Fruit fly (Drosophila melanogaster) whole organism, embryonic: ENCODE results near the gene BomBc3.

Experiments
- CG10209 ChIP-seq: fragments of 200-800 bp; sonication (Bioruptor generic); optimal IDR thresholded peaks from 3 replicates; lab custom pipeline; 2017; ENCODE audit warnings: missing biosample characterization, mild to moderate bottlenecking, missing genetic modification characterization, missing genetic modification reagents
- CG11504 ChIP-seq: fragments of 200-800 bp; sonication (Bioruptor generic); optimal IDR thresholded peaks from 3 replicates; lab custom pipeline; 2019; ENCODE audit warnings: missing biosample characterization, mild to moderate bottlenecking, missing genetic modification characterization, moderate library complexity
- CG13624 ChIP-seq: fragments of 200-800 bp; sonication (Bioruptor generic); optimal IDR thresholded peaks from 2 replicates; lab custom pipeline; 2016; ENCODE audit warnings: missing biosample characterization, missing genetic modification characterization
- CG1602 ChIP-seq: fragments of 200-800 bp; sonication (Bioruptor generic); optimal IDR thresholded peaks from 3 replicates; lab custom pipeline; 2016; ENCODE audit warnings: missing biosample characterization, missing genetic modification characterization
- CG17568 ChIP-seq: fragments of 200-800 bp; sonication (Bioruptor generic); optimal IDR thresholded peaks from 2 replicates; lab custom pipeline; 2018; ENCODE audit warnings: missing biosample characterization, mild to moderate bottlenecking, missing genetic modification characterization, moderate library complexity
- CG18011 ChIP-seq: fragments of 200-800 bp; sonication (Bioruptor generic); optimal IDR thresholded peaks from 2 replicates; lab custom pipeline; 2017; ENCODE audit warnings: missing biosample characterization, missing genetic modification characterization, mild to moderate bottlenecking, moderate library complexity, missing genotype
- CG18262 ChIP-seq: fragments of 200-800 bp; optimal IDR thresholded peaks from 3 replicates; lab custom pipeline; 2019; ENCODE audit warnings: missing biosample characterization, mild to moderate bottlenecking, missing genetic modification characterization, moderate library complexity
- CG2120 ChIP-seq: fragments of 200-800 bp; sonication (Bioruptor generic); optimal IDR thresholded peaks from 3 replicates; lab custom pipeline; 2016; ENCODE audit warnings: missing biosample characterization, missing genetic modification characterization
- CG3065 ChIP-seq: fragments of 200-800 bp; sonication (Bioruptor generic); optimal IDR thresholded peaks from 2 replicates; lab custom pipeline; 2016; ENCODE audit warnings: missing biosample characterization, missing genetic modification characterization
- CG31441 ChIP-seq: fragments of 200-800 bp; sonication (Bioruptor generic); IDR thresholded peaks from 2 replicates; pipeline ENCODE4 v1.3.6; 2022; ENCODE audit warnings: missing biosample characterization, missing genetic modification characterization
- CG3838 ChIP-seq: fragments of 200-800 bp; sonication (Bioruptor generic); optimal IDR thresholded peaks from 3 replicates; lab custom pipeline; 2016; ENCODE audit warnings: missing biosample characterization, missing genetic modification characterization
- CG4360 ChIP-seq: fragments of 200-800 bp; sonication (Bioruptor generic); IDR thresholded peaks from 2 replicates; pipeline ENCODE4 v1.3.6; 2022; ENCODE audit warnings: missing biosample characterization, missing genetic modification characterization
- CG7987 ChIP-seq: fragments of 200-800 bp; sonication (Bioruptor generic); optimal IDR thresholded peaks from 2 replicates; lab custom pipeline; 2018; ENCODE audit warnings: missing biosample characterization, mild to moderate bottlenecking, missing genetic modification characterization, moderate library complexity
- CG8924 ChIP-seq: fragments of 200-800 bp; optimal IDR thresholded peaks from 3 replicates; lab custom pipeline; 2019; ENCODE audit warnings: missing biosample characterization, mild to moderate bottlenecking, missing genetic modification characterization, moderate library complexity
- CG9727 ChIP-seq: fragments of 200-800 bp; sonication (Bioruptor generic); optimal IDR thresholded peaks from 3 replicates; lab custom pipeline; 2017; ENCODE audit warnings: missing biosample characterization, mild to moderate bottlenecking, missing genetic modification characterization
- D ChIP-seq, 2 experiments: fragments of 200-800 bp in 1 of 2; fragments of >200 bp in 1 of 2; sonication (Bioruptor generic) in 1 of 2; optimal IDR thresholded peaks; 2 replicates in 1 of 2; 3 replicates in 1 of 2; lab custom pipeline; 2017; ENCODE audit warnings: mild to moderate bottlenecking in 1 of 2, missing biosample characterization in 1 of 2, missing genetic modification characterization in 1 of 2, missing genetic modification reagents in 1 of 2
- Dip2 ChIP-seq: fragments of 200-800 bp; sonication (Bioruptor generic); IDR thresholded peaks from 2 replicates; pipeline ENCODE4 v1.3.6; 2022; ENCODE audit warnings: missing biosample characterization, missing genetic modification characterization
- Ets65A ChIP-seq: fragments of 200-800 bp; sonication (Bioruptor generic); peaks from one replicate; lab custom pipeline; 2016; ENCODE audit warnings: missing biosample characterization, missing genetic modification characterization
- H15 ChIP-seq: fragments of 200-800 bp; sonication (Bioruptor generic); IDR thresholded peaks from 3 replicates; pipeline ENCODE4 v1.3.6; 2022; ENCODE audit warnings: missing biosample characterization, missing genetic modification characterization
- HLH4C ChIP-seq: fragments of 200-800 bp; sonication (Bioruptor generic); IDR thresholded peaks from 3 replicates; pipeline ENCODE4 v1.3.6; 2022; ENCODE audit warnings: missing biosample characterization, missing genetic modification characterization; ENCODE audit not compliant: partially characterized antibody
- Pdp1 ChIP-seq, 2 experiments: fragments of 200-800 bp; sonication (Bioruptor generic); optimal IDR thresholded peaks; 3 replicates each; lab custom pipeline; 2016; ENCODE audit warnings: missing biosample characterization in 2 of 2, missing genetic modification characterization in 2 of 2, mild to moderate bottlenecking in 1 of 2, moderate library complexity in 1 of 2
- Six4 ChIP-seq: fragments of 200-800 bp; sonication (Bioruptor generic); optimal IDR thresholded peaks from 2 replicates; lab custom pipeline; 2016; ENCODE audit warnings: missing biosample characterization, missing genetic modification characterization
- Tbp ChIP-seq: fragments of >200 bp; optimal IDR thresholded peaks from 2 replicates; lab custom pipeline; 2018; ENCODE audit warnings: missing biosample characterization, missing genetic modification characterization
- Xrp1 ChIP-seq: fragments of 200-800 bp; sonication (Bioruptor generic); IDR thresholded peaks from 2 replicates; pipeline ENCODE4 v1.3.6; 2022; ENCODE audit warnings: missing biosample characterization, missing genetic modification characterization
- cad ChIP-seq: fragments of >200 bp; optimal IDR thresholded peaks from 2 replicates; lab custom pipeline; 2017; ENCODE audit warnings: missing biosample characterization, missing genetic modification characterization
- chm ChIP-seq: fragments of 200-800 bp; sonication (Bioruptor generic); IDR thresholded peaks from 2 replicates; pipeline ENCODE4 v1.3.6; 2022; ENCODE audit warnings: missing biosample characterization, missing genetic modification characterization
- en ChIP-seq: fragments of 200-800 bp; sonication (Bioruptor generic); optimal IDR thresholded peaks from 2 replicates; lab custom pipeline; 2016; ENCODE audit warnings: missing biosample characterization, missing genetic modification characterization
- gcm2 ChIP-seq: fragments of 200-800 bp; sonication (Bioruptor generic); optimal IDR thresholded peaks from 2 replicates; lab custom pipeline; 2016; ENCODE audit warnings: missing biosample characterization, missing genetic modification characterization
- oc ChIP-seq: fragments of 200-800 bp; sonication (Bioruptor generic); optimal IDR thresholded peaks from 2 replicates; lab custom pipeline; 2018; ENCODE audit warnings: missing biosample characterization, mild to moderate bottlenecking, missing genetic modification characterization, moderate library complexity
- org-1 ChIP-seq: fragments of 200-800 bp; sonication (Bioruptor generic); optimal IDR thresholded peaks from 2 replicates; lab custom pipeline; 2017; ENCODE audit warnings: missing biosample characterization, missing genetic modification characterization
- pita ChIP-seq: fragments of 200-800 bp; sonication (Bioruptor generic); optimal IDR thresholded peaks from 2 replicates; lab custom pipeline; 2017; ENCODE audit warnings: missing biosample characterization, mild to moderate bottlenecking, missing genetic modification characterization
- psq ChIP-seq: fragments of 200-800 bp; sonication (Bioruptor generic); optimal IDR thresholded peaks from 2 replicates; lab custom pipeline; 2017; ENCODE audit warnings: missing biosample characterization, missing genetic modification characterization
- sens ChIP-seq: fragments of 200-800 bp; sonication (Bioruptor generic); peaks from one replicate; lab custom pipeline; 2016; ENCODE audit warnings: missing biosample characterization, missing genetic modification characterization
- slbo ChIP-seq: fragments of 200-800 bp; sonication (Bioruptor generic); IDR thresholded peaks from 2 replicates; pipeline ENCODE4 v1.3.6; 2022; ENCODE audit warnings: missing biosample characterization, missing genetic modification characterization
- so ChIP-seq: fragments of 200-800 bp; sonication (Bioruptor generic); IDR thresholded peaks from 3 replicates; pipeline ENCODE4 v1.3.6; 2022; ENCODE audit warnings: missing biosample characterization, missing genetic modification characterization
- vfl ChIP-seq: fragments of 200-800 bp; sonication (Bioruptor generic); optimal IDR thresholded peaks from 2 replicates; lab custom pipeline; 2016; ENCODE audit warnings: missing biosample characterization, missing genetic modification characterization

Gene BomBc3

DNA sequence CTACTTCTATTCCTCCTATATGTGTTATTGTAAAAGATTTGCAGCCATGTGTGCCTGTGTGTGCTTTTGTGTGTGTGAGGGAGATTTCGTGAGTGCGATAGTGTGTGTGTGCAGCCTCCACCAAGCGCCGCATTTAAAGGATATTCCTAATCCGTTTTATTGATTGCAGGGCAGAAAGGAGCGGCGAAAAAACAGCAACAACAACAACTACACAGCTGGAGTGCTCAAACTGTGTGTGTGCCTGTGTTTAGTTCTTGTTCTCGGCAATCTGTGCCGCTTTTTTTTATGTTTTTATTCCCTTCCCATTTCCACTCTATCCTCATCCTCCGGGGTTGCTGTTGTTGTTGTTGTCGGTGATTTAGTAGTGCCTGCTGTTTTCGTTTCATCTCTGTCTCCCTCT lies 47.6 kb downstream of the BomBc3 start (continued):
- TF ChIP-seq CG7987 (GFP tag; lab: Kevin White, UChicago) (no peak), Pdp1 (GFP tag; optimal IDR thresholded peaks at IDR 0.05; lab: Kevin White, UChicago) (no peak), vfl (no peak), CG1602 (GFP tag; lab: Kevin White, UChicago) (no peak), pita (GFP tag; lab: Kevin White, UChicago) (no peak), CG11504 (tag; lab: Kevin White, UChicago) (no peak), CG13624 (GFP tag; lab: Kevin White, UChicago) (no peak), HLH4C (GFP tag; lab: Robert Waterston, UW) (no peak), org-1 (GFP tag; lab: Kevin White, UChicago) (no peak), en (GFP tag; lab: Kevin White, UChicago) (no peak), CG9727 (no peak), CG3065 (GFP tag; lab: Kevin White, UChicago) (no peak), Xrp1 (GFP tag; lab: Robert Waterston, UW) (0 out of 2 replicates have a peak, but pooled peaks have one; percentile 12), CG17568 (GFP tag; lab: Kevin White, UChicago) (no peak), so (GFP tag; lab: Robert Waterston, UW) (no peak), CG18011 (GFP tag; lab: Kevin White, UChicago) (no peak), Six4 (GFP tag; lab: Kevin White, UChicago) (no peak), CG18262 (no peak), Dip2 (GFP tag; lab: Robert Waterston, UW) (no peak), cad (GFP tag; lab: Kevin White, UChicago) (peak; percentile 25), psq (peak; percentile 12), CG10209 (GFP tag; lab: Kevin White, UChicago) (no peak), Tbp (GFP tag; lab: Kevin White, UChicago) (no peak)

DNA sequence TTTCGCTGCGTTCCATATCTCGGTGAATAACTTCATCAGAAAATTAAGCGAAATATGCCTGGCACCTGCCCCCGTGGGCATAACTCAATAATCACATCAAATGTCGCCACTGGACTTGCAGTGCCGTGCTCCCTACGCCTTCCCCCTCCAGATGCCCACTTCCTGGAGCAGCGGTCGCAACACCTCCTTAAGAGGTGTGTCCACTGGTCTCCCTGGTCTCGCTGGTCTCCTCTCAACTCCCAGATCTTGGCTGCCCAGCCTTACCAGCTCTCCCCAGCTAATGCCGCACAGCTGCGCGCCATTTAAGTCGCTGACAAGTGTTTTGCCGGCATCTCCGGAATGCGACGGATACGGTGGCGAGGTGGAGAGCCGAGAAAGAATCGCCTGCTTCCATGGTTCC lies 48.6 kb downstream of the BomBc3 start:
- TF ChIP-seq gcm2 (GFP tag; lab: Kevin White, UChicago) (no peak), cad (GFP tag; lab: Kevin White, UChicago) (no peak), CG4360 (GFP tag; lab: Robert Waterston, UW) (0 out of 2 replicates have a peak, but pooled peaks have one; percentile 13), oc (no peak), chm (GFP tag; lab: Robert Waterston, UW) (0 out of 2 replicates have a peak, but pooled peaks have one; percentile 70), CG1602 (GFP tag; lab: Kevin White, UChicago) (no peak), H15 (GFP tag; lab: Robert Waterston, UW) (no peak), D (optimal IDR thresholded peaks at IDR 0.05; lab: Kevin White, UChicago) (peak; percentile 12), D (GFP tag; optimal IDR thresholded peaks at IDR 0.05; lab: Kevin White, UChicago) (no peak), Ets65A (GFP tag; lab: Kevin White, UChicago) (peak; percentile 80), CG2120 (GFP tag; lab: Kevin White, UChicago) (no peak)
- TF ChIP-seq, all 482 proteins: peak for 4

DNA sequence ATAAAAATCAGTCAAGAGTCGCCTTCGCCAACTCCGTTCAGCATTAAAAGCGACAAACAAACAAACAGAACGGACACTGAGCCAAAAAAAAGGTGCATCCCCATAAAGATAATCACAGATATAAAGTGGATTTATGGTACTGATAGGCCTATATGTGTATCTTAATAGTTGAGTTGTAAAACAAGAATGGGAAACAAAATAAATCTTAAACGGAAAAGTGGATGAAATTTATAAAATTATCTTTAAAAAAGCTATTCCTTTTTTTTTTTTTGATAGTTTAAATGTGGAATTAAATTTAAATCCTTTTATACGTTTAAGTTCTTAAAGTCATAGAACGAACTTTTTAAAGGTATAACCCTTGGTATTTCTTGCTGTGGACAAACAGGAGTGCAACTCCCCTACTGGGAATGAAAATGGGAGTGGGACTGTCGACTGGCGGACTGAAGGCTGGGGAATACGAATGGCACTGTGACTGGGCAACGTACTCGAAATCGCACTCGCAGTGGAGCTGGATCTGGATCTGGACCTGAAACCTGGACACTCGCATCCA lies 50.2 kb downstream of the BomBc3 start:
- TF ChIP-seq CG8924 (no peak), CG31441 (GFP tag; lab: Robert Waterston, UW) (no peak), sens (peak; percentile 1), slbo (GFP tag; lab: Robert Waterston, UW) (no peak), CG3838 (GFP tag; lab: Kevin White, UChicago) (no peak)
- TF ChIP-seq, all 482 proteins: peak for 1
